Fruit fly (Drosophila melanogaster) whole organism, embryonic: ENCODE results near the gene spn-B.

Source experiments
- CG1024 ChIP-seq: fragments of 200-800 bp; sonication (Bioruptor generic); IDR thresholded peaks from 2 replicates; pipeline ENCODE4 v1.3.6; 2022; ENCODE audit warnings: missing biosample characterization, missing genetic modification characterization
- CG11247 ChIP-seq: fragments of 200-800 bp; sonication (Bioruptor generic); IDR thresholded peaks from 2 replicates; pipeline ENCODE4 v1.3.6; 2022; ENCODE audit warnings: missing biosample characterization, missing genetic modification characterization
- CG13624 ChIP-seq: fragments of 200-800 bp; sonication (Bioruptor generic); optimal IDR thresholded peaks from 2 replicates; lab custom pipeline; 2016; ENCODE audit warnings: missing biosample characterization, missing genetic modification characterization
- CG14441 ChIP-seq: fragments of 200-800 bp; sonication (Bioruptor generic); IDR thresholded peaks from 2 replicates; pipeline ENCODE4 v1.3.6; 2022; ENCODE audit warnings: missing biosample characterization, missing genetic modification characterization
- CG14667 ChIP-seq: fragments of 200-800 bp; sonication (Bioruptor generic); IDR thresholded peaks from 2 replicates; pipeline ENCODE4 v1.3.6; 2022; ENCODE audit warnings: missing biosample characterization, missing genetic modification characterization
- CG14710 ChIP-seq: fragments of 200-800 bp; sonication (Bioruptor generic); optimal IDR thresholded peaks from 3 replicates; lab custom pipeline; 2019; ENCODE audit warnings: missing biosample characterization, mild to moderate bottlenecking, missing genetic modification characterization, moderate library complexity
- CG15269 ChIP-seq: fragments of 200-800 bp; sonication (Bioruptor generic); optimal IDR thresholded peaks from 2 replicates; lab custom pipeline; 2018; ENCODE audit warnings: missing biosample characterization, mild to moderate bottlenecking, missing genetic modification characterization, moderate library complexity
- CG1602 ChIP-seq: fragments of 200-800 bp; sonication (Bioruptor generic); optimal IDR thresholded peaks from 3 replicates; lab custom pipeline; 2016; ENCODE audit warnings: missing biosample characterization, missing genetic modification characterization
- CG17385 ChIP-seq: fragments of 200-800 bp; sonication (Bioruptor generic); optimal IDR thresholded peaks from 3 replicates; lab custom pipeline; 2018; ENCODE audit warnings: missing biosample characterization, mild to moderate bottlenecking, missing genetic modification characterization
- CG17568 ChIP-seq: fragments of 200-800 bp; sonication (Bioruptor generic); optimal IDR thresholded peaks from 2 replicates; lab custom pipeline; 2018; ENCODE audit warnings: missing biosample characterization, mild to moderate bottlenecking, missing genetic modification characterization, moderate library complexity
- CG17802 ChIP-seq: fragments of 200-800 bp; sonication (Bioruptor generic); optimal IDR thresholded peaks from 2 replicates; lab custom pipeline; 2018; ENCODE audit warnings: missing biosample characterization, mild to moderate bottlenecking, missing genetic modification characterization, moderate library complexity
- CG18011 ChIP-seq: fragments of 200-800 bp; sonication (Bioruptor generic); optimal IDR thresholded peaks from 2 replicates; lab custom pipeline; 2017; ENCODE audit warnings: missing biosample characterization, missing genetic modification characterization, mild to moderate bottlenecking, moderate library complexity, missing genotype
- CG3407 ChIP-seq: fragments of 200-800 bp; sonication (Bioruptor generic); optimal IDR thresholded peaks from 2 replicates; lab custom pipeline; 2018; ENCODE audit warnings: missing biosample characterization, mild to moderate bottlenecking, missing genetic modification characterization
- CG3726 ChIP-seq: fragments of 200-800 bp; sonication (Bioruptor generic); IDR thresholded peaks from 3 replicates; pipeline ENCODE4, ENCODE4 v1.3.6; 2022; ENCODE audit warnings: missing biosample characterization, missing genetic modification characterization
- CG5245 ChIP-seq: fragments of 200-800 bp; sonication (Bioruptor generic); optimal IDR thresholded peaks from 3 replicates; lab custom pipeline; 2016; ENCODE audit warnings: missing biosample characterization, missing genetic modification characterization
- CG6683 ChIP-seq: fragments of 200-800 bp; sonication (Bioruptor generic); optimal IDR thresholded peaks from 2 replicates; lab custom pipeline; 2017; ENCODE audit warnings: missing biosample characterization, mild to moderate bottlenecking, missing genetic modification characterization, missing genetic modification reagents
- Dll ChIP-seq: fragments of 200-800 bp; sonication (Bioruptor generic); IDR thresholded peaks from 4 replicates; pipeline ENCODE4 v1.3.6; 2022; ENCODE audit warnings: missing biosample characterization, missing genetic modification characterization; ENCODE audit not compliant: partially characterized antibody
- Doc2 ChIP-seq: fragments of 200-800 bp; sonication (Bioruptor generic); IDR thresholded peaks from 2 replicates; pipeline ENCODE4 v1.3.6; 2022; ENCODE audit warnings: missing biosample characterization, missing genetic modification characterization
- E2f1 ChIP-seq: fragments of 200-800 bp; sonication (Bioruptor generic); IDR thresholded peaks from 2 replicates; pipeline ENCODE4 v1.3.6; 2022; ENCODE audit warnings: missing biosample characterization, missing genetic modification characterization
- Hr3 ChIP-seq: fragments of 200-800 bp; sonication (Bioruptor generic); optimal IDR thresholded peaks from 3 replicates; lab custom pipeline; 2016; ENCODE audit warnings: missing biosample characterization, missing genetic modification characterization
- Hr39 ChIP-seq: fragments of >200 bp; optimal IDR thresholded peaks from 2 replicates; lab custom pipeline; 2017
- Hr51 ChIP-seq, 2 experiments: fragments of 200-800 bp; sonication (Bioruptor generic); optimal IDR thresholded peaks; 2 replicates in 1 of 2; 3 replicates in 1 of 2; lab custom pipeline; 2016 to 2018; ENCODE audit warnings: missing biosample characterization in 2 of 2, missing genetic modification characterization in 2 of 2, mild to moderate bottlenecking in 1 of 2, moderate library complexity in 1 of 2
- Mrtf ChIP-seq: fragments of 200-800 bp; sonication (Bioruptor generic); IDR thresholded peaks from 3 replicates; pipeline ENCODE4 v1.3.6; 2022; ENCODE audit warnings: missing biosample characterization, missing genetic modification characterization
- Opbp ChIP-seq: fragments of 200-800 bp; sonication (Bioruptor generic); IDR thresholded peaks from 3 replicates; pipeline ENCODE4 v1.3.6; 2022; ENCODE audit warnings: missing biosample characterization, missing genetic modification characterization; ENCODE audit not compliant: partially characterized antibody
- PHDP ChIP-seq: fragments of 200-800 bp; sonication (Bioruptor generic); optimal IDR thresholded peaks from 3 replicates; lab custom pipeline; 2018; ENCODE audit warnings: missing biosample characterization, mild to moderate bottlenecking, missing genetic modification characterization, moderate library complexity
- Usf ChIP-seq: fragments of 200-800 bp; sonication (Bioruptor generic); optimal IDR thresholded peaks from 2 replicates; lab custom pipeline; 2017; ENCODE audit warnings: missing genotype, missing biosample characterization, missing genetic modification characterization
- YL-1 ChIP-seq: fragments of 200-800 bp; sonication (Bioruptor generic); optimal IDR thresholded peaks from 3 replicates; lab custom pipeline; 2017; ENCODE audit warnings: missing biosample characterization, mild to moderate bottlenecking, missing genetic modification characterization
- ash1 ChIP-seq: fragments of 200-800 bp; sonication (Bioruptor generic); optimal IDR thresholded peaks from 2 replicates; lab custom pipeline; 2018; ENCODE audit warnings: missing biosample characterization, mild to moderate bottlenecking, missing genetic modification characterization
- cg ChIP-seq: fragments of 200-800 bp; sonication (Bioruptor generic); optimal IDR thresholded peaks from 3 replicates; lab custom pipeline; 2019; ENCODE audit warnings: missing biosample characterization, mild to moderate bottlenecking, missing genetic modification characterization, moderate library complexity
- da ChIP-seq: fragments of 200-800 bp; sonication (Bioruptor generic); optimal IDR thresholded peaks from 2 replicates; lab custom pipeline; 2016; ENCODE audit warnings: missing biosample characterization, missing genetic modification characterization
- gfzf ChIP-seq: fragments of 200-800 bp; sonication (Bioruptor generic); optimal IDR thresholded peaks from 2 replicates; lab custom pipeline; 2016; ENCODE audit warnings: missing biosample characterization, mild to moderate bottlenecking, missing genetic modification characterization, moderate library complexity
- grau ChIP-seq: fragments of 200-800 bp; optimal IDR thresholded peaks from 3 replicates; lab custom pipeline; 2019; ENCODE audit warnings: missing biosample characterization, mild to moderate bottlenecking, missing genetic modification characterization, moderate library complexity
- h ChIP-seq: fragments of >200 bp; optimal IDR thresholded peaks from 2 replicates; lab custom pipeline; 2017
- ham ChIP-seq: fragments of 200-800 bp; sonication (Bioruptor generic); IDR thresholded peaks from 2 replicates; pipeline ENCODE4 v1.3.6; 2022; ENCODE audit warnings: missing biosample characterization, missing genetic modification characterization
- hbn ChIP-seq: fragments of 200-800 bp; sonication (Bioruptor generic); IDR thresholded peaks from 2 replicates; pipeline ENCODE4 v1.3.6; 2022; ENCODE audit warnings: missing biosample characterization, missing genetic modification characterization; ENCODE audit not compliant: partially characterized antibody
- insv ChIP-seq, 2 experiments: fragments of 200-800 bp; sonication (Bioruptor generic); optimal IDR thresholded peaks; 3 replicates each; lab custom pipeline; 2016 to 2018; ENCODE audit warnings: missing biosample characterization in 2 of 2, missing genetic modification characterization in 2 of 2
- jumu ChIP-seq: fragments of 200-800 bp; sonication (Bioruptor generic); optimal IDR thresholded peaks from 3 replicates; lab custom pipeline; 2016; ENCODE audit warnings: missing biosample characterization, missing genetic modification characterization
- lab ChIP-seq: fragments of 200-800 bp; sonication (Bioruptor generic); optimal IDR thresholded peaks from 3 replicates; lab custom pipeline; 2017; ENCODE audit warnings: missing biosample characterization, missing genetic modification characterization, mild to moderate bottlenecking, moderate library complexity, missing genetic modification reagents
- lbe ChIP-seq: fragments of 200-800 bp; sonication (Bioruptor generic); optimal IDR thresholded peaks from 2 replicates; lab custom pipeline; 2016; ENCODE audit warnings: missing biosample characterization, mild to moderate bottlenecking, missing genetic modification characterization
- lola ChIP-seq, 3 experiments: fragments of >200 bp in 2 of 3; fragments of 200-800 bp in 1 of 3; sonication (Bioruptor generic) in 1 of 3; optimal IDR thresholded peaks; 2 replicates each; lab custom pipeline; 2017 to 2019; ENCODE audit warnings: missing biosample characterization in 3 of 3, missing genetic modification characterization in 3 of 3, mild to moderate bottlenecking in 1 of 3, moderate library complexity in 1 of 3
- maf-S ChIP-seq: fragments of 200-800 bp; sonication (Bioruptor generic); optimal IDR thresholded peaks from 2 replicates; lab custom pipeline; 2016; ENCODE audit warnings: missing biosample characterization, missing genetic modification characterization
- nmo ChIP-seq: fragments of 200-800 bp; sonication (Bioruptor generic); optimal IDR thresholded peaks from 2 replicates; lab custom pipeline; 2018; ENCODE audit warnings: missing biosample characterization, mild to moderate bottlenecking, missing genetic modification characterization, moderate library complexity
- psq ChIP-seq: fragments of 200-800 bp; sonication (Bioruptor generic); optimal IDR thresholded peaks from 2 replicates; lab custom pipeline; 2017; ENCODE audit warnings: missing biosample characterization, missing genetic modification characterization
- sens-2 ChIP-seq: fragments of 200-800 bp; sonication (Bioruptor generic); IDR thresholded peaks from 2 replicates; pipeline ENCODE4 v1.3.6; 2022; ENCODE audit warnings: missing biosample characterization, missing genetic modification characterization
- ssp ChIP-seq: fragments of 200-800 bp; sonication (Bioruptor generic); IDR thresholded peaks from 2 replicates; pipeline ENCODE4 v1.3.6; 2022; ENCODE audit warnings: missing biosample characterization, missing genetic modification characterization
- trem ChIP-seq: fragments of 200-800 bp; optimal IDR thresholded peaks from 3 replicates; lab custom pipeline; 2019; ENCODE audit warnings: missing biosample characterization, mild to moderate bottlenecking, missing genetic modification characterization, moderate library complexity
- vfl ChIP-seq: fragments of 200-800 bp; sonication (Bioruptor generic); optimal IDR thresholded peaks from 2 replicates; lab custom pipeline; 2016; ENCODE audit warnings: missing biosample characterization, missing genetic modification characterization
- vvl ChIP-seq: fragments of 200-800 bp; sonication (Bioruptor generic); IDR thresholded peaks from 2 replicates; pipeline ENCODE4 v1.3.6; 2022; ENCODE audit warnings: missing biosample characterization, missing genetic modification characterization
- zen2 ChIP-seq: fragments of 200-800 bp; sonication (Bioruptor generic); IDR thresholded peaks from 3 replicates; pipeline ENCODE4 v1.3.6; 2022; ENCODE audit warnings: missing biosample characterization, missing genetic modification characterization; ENCODE audit not compliant: partially characterized antibody

Gene spn-B

DNA sequence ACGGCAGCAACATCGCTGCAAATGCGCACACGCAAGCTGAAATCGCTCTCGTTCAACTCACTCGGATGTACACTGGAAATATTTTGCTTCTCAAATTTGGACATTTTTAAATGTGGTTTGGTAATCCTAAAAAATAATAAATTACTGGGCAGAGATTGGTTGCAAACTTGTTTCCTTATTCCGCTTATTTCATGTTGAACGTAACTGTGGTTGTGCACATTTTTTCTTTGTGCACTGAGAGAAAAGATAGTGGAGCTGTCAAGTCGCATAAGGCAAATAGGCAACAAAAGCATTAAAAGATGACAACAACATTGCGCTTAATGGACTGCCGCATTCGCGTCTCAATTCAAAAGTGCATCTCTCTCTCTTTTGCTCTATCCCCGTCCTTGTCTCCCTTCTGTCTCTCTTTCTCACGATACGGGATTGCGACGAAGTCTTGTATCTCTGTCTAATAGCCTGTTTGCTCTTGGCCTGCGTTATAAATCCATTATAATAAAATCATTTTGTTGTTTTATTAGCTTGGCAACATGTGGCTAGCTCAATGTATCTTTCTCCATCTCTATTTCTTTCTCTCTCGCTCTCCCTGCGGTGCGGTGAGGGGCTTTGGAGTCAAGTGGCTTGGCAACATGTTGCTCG is 45.5 kb downstream of the spn-B start (continued):
- no peak for TF ChIP-seq hbn (GFP tag; lab: Robert Waterston, UW)
- TF ChIP-seq Opbp (GFP tag; lab: Robert Waterston, UW), result no peak
- no peak for TF ChIP-seq gfzf
- TF ChIP-seq lbe, result no peak
- TF ChIP-seq insv (GFP tag; optimal IDR thresholded peaks at IDR 0.05; lab: Kevin White, UChicago), result peak in 1 of 2 experiments; percentile 71
- peak; percentile 83 for TF ChIP-seq CG13624 (GFP tag; lab: Kevin White, UChicago)
- peak; percentile 78; the same call in 2 of the 3 replicates for TF ChIP-seq Mrtf (GFP tag; lab: Robert Waterston, UW)
- peak; percentile 89 for TF ChIP-seq maf-S
- TF ChIP-seq zen2 (GFP tag; lab: Robert Waterston, UW), result no peak
- peak; percentile 82 for TF ChIP-seq CG18011 (GFP tag; lab: Kevin White, UChicago)
- TF ChIP-seq CG3407, result peak; percentile 92
- TF ChIP-seq ssp (GFP tag; lab: Robert Waterston, UW), result peak; percentile 83
- peak; percentile 76 for TF ChIP-seq CG14710 (tag; lab: Kevin White, UChicago)
- TF ChIP-seq CG3726, result peak; percentile 79; the same call in 1 of the 3 replicates
- TF ChIP-seq Hr39 (lab: Kevin White, UChicago), result no peak
- TF ChIP-seq vfl (GFP tag; lab: Kevin White, UChicago), result peak; percentile 90
- TF ChIP-seq da (GFP tag; lab: Kevin White, UChicago), result peak; percentile 86
- peak; percentile 81 for TF ChIP-seq CG17568 (GFP tag; lab: Kevin White, UChicago)
- peak; percentile 75 for TF ChIP-seq CG5245 (GFP tag; lab: Kevin White, UChicago)
- TF ChIP-seq CG1024, result peak; percentile 64; the same call in 1 of the 2 replicates
- no peak for TF ChIP-seq h (lab: Kevin White, UChicago)
- TF ChIP-seq YL-1 (GFP tag; lab: Kevin White, UChicago), result peak; percentile 66
- TF ChIP-seq CG14441 (GFP tag; lab: Robert Waterston, UW), result peak; percentile 92
- TF ChIP-seq sens-2 (GFP tag; lab: Robert Waterston, UW), result peak; percentile 97
- TF ChIP-seq CG17385 (GFP tag; lab: Kevin White, UChicago), result peak; percentile 91
- peak; percentile 95 for TF ChIP-seq CG1602 (GFP tag; lab: Kevin White, UChicago)
- peak; percentile 71 for TF ChIP-seq CG11247 (GFP tag; lab: Robert Waterston, UW)
- peak in 1 of 3 experiments; percentile 90 for TF ChIP-seq lola (GFP tag; optimal IDR thresholded peaks at IDR 0.05; lab: Kevin White, UChicago)
- peak; percentile 86 for TF ChIP-seq psq
- peak; percentile 67 for TF ChIP-seq CG17802 (tag; lab: Kevin White, UChicago)
- peak; percentile 61 for TF ChIP-seq Doc2 (GFP tag; lab: Robert Waterston, UW)
- TF ChIP-seq CG14667 (GFP tag; lab: Robert Waterston, UW), result peak; percentile 65
- peak; percentile 69 for TF ChIP-seq ham
- TF ChIP-seq jumu (GFP tag; lab: Kevin White, UChicago), result peak; percentile 87
- TF ChIP-seq Usf (GFP tag; lab: Kevin White, UChicago), result peak; percentile 77
- peak; percentile 93 to 96 for TF ChIP-seq Hr51 (GFP tag; optimal IDR thresholded peaks at IDR 0.05; lab: Kevin White, UChicago)
- no peak for TF ChIP-seq Dll
- peak; percentile 92 for TF ChIP-seq grau (tag; lab: Kevin White, UChicago)
- TF ChIP-seq E2f1 (GFP tag; lab: Robert Waterston, UW), result peak; percentile 77
- peak; percentile 94 for TF ChIP-seq PHDP
- TF ChIP-seq trem (tag; lab: Kevin White, UChicago), result peak; percentile 81
- TF ChIP-seq lab, result peak; percentile 88
- TF ChIP-seq cg (GFP tag; lab: Kevin White, UChicago), result peak; percentile 21
- TF ChIP-seq CG6683, result peak; percentile 61
- TF ChIP-seq CG15269, result peak; percentile 94
- no peak for TF ChIP-seq ash1 (GFP tag; lab: Kevin White, UChicago)
- TF ChIP-seq Hr3, result peak; percentile 94
- TF ChIP-seq nmo (GFP tag; lab: Kevin White, UChicago), result peak; percentile 97
- TF ChIP-seq vvl (GFP tag; lab: Robert Waterston, UW), result peak; percentile 95
